Worm (Caenorhabditis elegans): ENCODE data around the gene tbx-31.
"Not testable (repeated sequence)": the region's sequence is repeated elsewhere in the genome, so short reads cannot be mapped to it uniquely, and the experiment has no call there.

tbx-31 gene

DNA sequence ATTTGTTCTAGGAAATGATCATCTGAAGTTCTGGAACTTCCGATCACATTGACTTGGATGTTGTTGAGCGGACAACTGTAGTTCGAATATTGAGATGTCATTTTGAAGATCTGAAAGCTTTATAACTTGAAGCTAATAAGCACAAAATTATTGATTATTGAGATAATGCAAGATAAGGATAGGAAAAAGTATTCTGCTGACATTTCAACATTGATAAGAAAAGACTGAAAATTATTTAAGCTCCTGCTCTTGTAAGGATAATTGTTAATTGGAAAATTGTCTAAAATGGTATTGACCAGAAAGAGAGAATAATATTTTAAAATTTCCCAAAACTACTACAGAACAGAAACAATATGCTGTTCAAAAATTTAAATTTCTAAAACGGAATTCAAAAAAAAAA, at the start of gene tbx-31:
Gene tbx-31 (minus strand): TSS at position 101 of the 400 bp plus-strand sequence.
- TF ChIP-seq dao-5 (tag; optimal IDR thresholded peaks at IDR 0.05) (no peak), him-1 (tag; optimal IDR thresholded peaks at IDR 0.05) (no peak), W03F9.2 (tag; optimal IDR thresholded peaks at IDR 0.05) (no peak)

DNA sequence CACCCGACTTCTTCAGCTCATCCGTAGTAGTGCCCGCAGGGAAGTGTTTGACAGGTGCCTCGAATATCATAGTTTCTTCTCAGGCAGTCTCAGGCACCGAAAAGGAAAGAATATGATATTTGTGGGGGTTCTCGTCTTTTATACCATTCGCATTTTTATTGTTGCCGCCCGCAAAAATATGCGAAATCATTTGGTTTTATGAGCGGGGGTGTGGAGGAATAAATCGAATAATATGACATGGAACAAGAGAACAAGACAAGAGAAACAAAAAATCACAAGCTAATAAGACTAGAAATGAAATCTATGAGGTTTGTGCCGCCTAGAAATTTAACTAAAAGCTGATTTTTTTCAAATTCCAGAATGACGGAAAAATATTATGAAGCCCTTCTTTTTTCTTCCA, 46.4 kb upstream of the tbx-31 start, which contains the start of gene F07G6.8:
Gene F07G6.8 (minus strand): TSS at position 101 of the 400 bp plus-strand sequence.
- TF ChIP-seq W03F9.2 (tag; optimal IDR thresholded peaks at IDR 0.05) = no peak
- TF ChIP-seq him-1 (tag; optimal IDR thresholded peaks at IDR 0.05) = no peak
- TF ChIP-seq dao-5 (tag; optimal IDR thresholded peaks at IDR 0.05) = no peak

DNA sequence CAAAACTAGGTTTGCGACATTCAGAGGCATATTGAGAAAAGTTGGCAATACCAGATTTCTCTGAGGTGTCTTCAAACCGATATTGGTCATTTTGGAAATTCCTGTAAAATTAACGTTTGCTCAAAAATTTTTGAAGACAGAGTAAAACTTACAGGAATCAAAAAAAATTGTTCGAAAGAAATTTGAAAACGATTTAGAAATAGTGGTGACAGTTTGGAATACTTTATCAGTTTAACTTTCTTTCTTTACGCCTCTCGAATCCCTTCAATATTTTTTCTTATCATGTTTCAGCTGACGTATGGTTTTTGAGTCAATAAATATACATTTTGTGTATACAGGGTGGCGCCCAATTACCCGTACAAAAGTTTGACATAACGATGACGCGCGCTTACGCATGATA, 44.5 kb upstream of the tbx-31 start, which contains the start of gene fbxa-53:
Gene fbxa-53 (minus strand): TSS at position 101 of the 400 bp plus-strand sequence.
- TF ChIP-seq dao-5 (tag; optimal IDR thresholded peaks at IDR 0.05) = no peak
- no peak for TF ChIP-seq him-1 (tag; optimal IDR thresholded peaks at IDR 0.05)
- TF ChIP-seq W03F9.2 (tag; optimal IDR thresholded peaks at IDR 0.05) = no peak

DNA sequence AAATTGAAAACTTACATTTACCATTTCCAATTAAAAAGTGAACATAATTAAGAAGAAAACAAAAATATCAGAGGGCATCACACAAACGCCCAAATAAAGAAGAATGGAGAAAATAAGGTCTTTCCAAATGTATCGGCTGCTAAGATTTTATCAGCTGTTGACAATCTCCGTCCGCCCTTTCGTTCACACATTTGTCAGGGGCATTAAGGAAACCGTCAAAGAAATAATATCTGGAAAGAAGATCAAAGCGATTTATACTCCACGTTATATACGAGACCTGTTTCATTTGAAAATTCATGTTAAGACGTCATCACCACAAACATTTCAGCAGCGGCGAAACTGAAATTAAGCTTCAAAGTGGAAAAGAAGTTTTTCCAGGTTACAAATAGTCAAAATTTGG, 38.6 kb upstream of the tbx-31 start, which contains the start of gene fbxa-52:
Gene fbxa-52 (minus strand): TSS at position 101 of the 400 bp plus-strand sequence.
- TF ChIP-seq him-1 (tag; optimal IDR thresholded peaks at IDR 0.05) (no peak), W03F9.2 (tag; optimal IDR thresholded peaks at IDR 0.05) (no peak), dao-5 (tag; optimal IDR thresholded peaks at IDR 0.05) (no peak)

ce11 chrX:1706538-1706937, 32.6 kb upstream of the tbx-31 start, which contains the start of gene F07G6.5:
TSS of gene F07G6.5 (minus strand) at chrX:1706638.
- no peak for TF ChIP-seq W03F9.2 (tag; optimal IDR thresholded peaks at IDR 0.05)
- no peak for TF ChIP-seq dao-5 (tag; optimal IDR thresholded peaks at IDR 0.05)
- no peak for TF ChIP-seq him-1 (tag; optimal IDR thresholded peaks at IDR 0.05)

ce11 chrX:1703840-1704239, 29.9 kb upstream of the tbx-31 start, which contains the start of gene C36C9.5:
TSS of gene C36C9.5 (minus strand) at chrX:1703940.
- TF ChIP-seq him-1 (tag; optimal IDR thresholded peaks at IDR 0.05) (no peak), dao-5 (tag; optimal IDR thresholded peaks at IDR 0.05) (no peak)

ce11 chrX:1703049-1703448, 29.1 kb upstream of the tbx-31 start:
- no peak for TF ChIP-seq dao-5 (tag; optimal IDR thresholded peaks at IDR 0.05)
- TF ChIP-seq W03F9.2 (tag; optimal IDR thresholded peaks at IDR 0.05) = no peak
- TF ChIP-seq him-1 (tag; optimal IDR thresholded peaks at IDR 0.05) = no peak

DNA sequence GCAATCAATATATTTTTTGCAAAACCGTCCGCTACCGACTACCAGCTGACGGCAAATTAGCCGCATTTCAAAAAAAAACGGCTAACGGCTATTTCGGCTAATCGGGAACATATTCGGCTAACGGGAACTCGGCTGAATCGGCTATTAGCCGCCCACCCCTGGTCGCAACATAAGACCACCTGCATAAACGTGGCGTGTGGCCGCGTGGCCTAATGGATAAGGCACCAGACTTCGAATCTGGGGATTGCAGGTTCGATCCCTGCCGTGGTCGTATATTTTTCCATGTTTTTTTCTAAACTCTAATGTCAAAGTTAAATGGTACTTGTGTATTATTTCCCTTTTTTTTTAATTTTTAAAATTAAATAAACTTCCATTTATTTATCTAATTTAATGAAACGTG, 24.5 kb upstream of the tbx-31 start:
- TF ChIP-seq dao-5 (tag; optimal IDR thresholded peaks at IDR 0.05) (no peak), W03F9.2 (tag; optimal IDR thresholded peaks at IDR 0.05) (no peak), him-1 (tag; optimal IDR thresholded peaks at IDR 0.05) (no peak)

ce11 chrX:1696879-1697278, 22.9 kb upstream of the tbx-31 start, which contains the start of gene C36C9.4:
TSS of gene C36C9.4 (minus strand) at chrX:1696979.
- TF ChIP-seq him-1, dao-5, W03F9.2 (tag; optimal IDR thresholded peaks at IDR 0.05): not testable (repeated sequence)

DNA sequence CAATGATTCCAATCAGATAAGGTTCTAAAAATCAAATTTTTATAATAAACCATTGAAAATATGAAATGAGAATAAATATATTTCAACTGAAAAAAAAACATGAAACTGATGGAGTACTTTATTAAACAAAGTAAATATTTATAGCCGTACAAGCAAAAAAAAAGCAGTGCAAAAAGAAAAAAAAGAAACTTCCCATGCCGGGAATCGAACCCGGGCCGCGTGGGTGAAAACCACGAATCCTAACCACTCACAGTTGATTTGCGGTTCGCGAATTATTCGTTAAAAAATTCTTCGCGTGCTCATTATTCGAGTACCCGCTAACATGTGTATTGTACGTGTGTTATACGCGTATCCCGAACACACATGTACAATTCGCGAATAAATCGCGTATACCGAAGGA, 16.9 kb upstream of the tbx-31 start, which contains the start of gene C36C9.6:
Gene C36C9.6 (minus strand): TSS at position 101 of the 400 bp plus-strand sequence.
- TF ChIP-seq W03F9.2, dao-5, him-1 (tag; optimal IDR thresholded peaks at IDR 0.05): not testable (repeated sequence)

DNA sequence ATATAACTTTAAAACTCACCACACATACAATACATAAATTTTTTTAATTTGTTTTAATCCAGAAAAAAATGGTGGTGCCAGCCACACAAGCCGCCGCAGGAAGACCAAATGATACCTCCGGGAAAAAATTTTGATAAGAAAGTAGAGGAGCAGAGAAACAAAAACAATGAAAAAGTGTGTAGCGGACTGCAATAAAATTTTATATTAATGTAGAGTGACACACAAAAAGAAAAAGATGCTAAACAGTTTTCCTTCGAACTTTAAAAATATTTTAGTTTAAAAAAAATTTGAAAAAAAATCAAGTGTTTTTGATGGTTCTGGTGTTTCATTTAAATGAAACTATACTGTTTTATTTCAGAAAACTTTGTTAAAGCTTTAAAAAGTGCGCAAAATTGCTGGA, 16.0 kb upstream of the tbx-31 start, which contains the start of gene C36C9.12:
Gene C36C9.12 (minus strand): TSS at position 101 of the 400 bp plus-strand sequence.
- TF ChIP-seq him-1, dao-5, W03F9.2 (tag; optimal IDR thresholded peaks at IDR 0.05): not testable (repeated sequence)

DNA sequence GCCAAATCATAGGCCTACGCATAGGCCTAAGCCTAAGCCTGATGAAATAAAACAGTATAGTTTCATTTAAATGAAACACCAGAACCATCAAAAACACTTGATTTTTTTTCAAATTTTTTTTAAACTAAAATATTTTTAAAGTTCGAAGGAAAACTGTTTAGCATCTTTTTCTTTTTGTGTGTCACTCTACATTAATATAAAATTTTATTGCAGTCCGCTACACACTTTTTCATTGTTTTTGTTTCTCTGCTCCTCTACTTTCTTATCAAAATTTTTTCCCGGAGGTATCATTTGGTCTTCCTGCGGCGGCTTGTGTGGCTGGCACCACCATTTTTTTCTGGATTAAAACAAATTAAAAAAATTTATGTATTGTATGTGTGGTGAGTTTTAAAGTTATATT, 13.1 kb upstream of the tbx-31 start, which contains the start of gene C36C9.11:
Gene C36C9.11 (plus strand): TSS at position 301 of the 400 bp plus-strand sequence.
- not testable (repeated sequence) for TF ChIP-seq dao-5, W03F9.2, him-1 (tag; optimal IDR thresholded peaks at IDR 0.05)

- TF ChIP-seq him-1 (tag; optimal IDR thresholded peaks at IDR 0.05) = no peak
- TF ChIP-seq W03F9.2 (tag; optimal IDR thresholded peaks at IDR 0.05) = no peak
- TF ChIP-seq dao-5 (tag; optimal IDR thresholded peaks at IDR 0.05) = no peak
Measured at ce11 chrX:1682558-1682957, 8.6 kb upstream of the tbx-31 start, which contains the start of gene meg-4. TSS of gene meg-4 (plus strand) at chrX:1682954.

- TF ChIP-seq dao-5 (tag; optimal IDR thresholded peaks at IDR 0.05) = no peak
- TF ChIP-seq him-1 (tag; optimal IDR thresholded peaks at IDR 0.05) = no peak
- no peak for TF ChIP-seq W03F9.2 (tag; optimal IDR thresholded peaks at IDR 0.05)
Measured at ce11 chrX:1678021-1678420, 4.1 kb upstream of the tbx-31 start, which contains the start of gene fbxa-170. TSS of gene fbxa-170 (minus strand) at chrX:1678121.

All from whole organism, L4/young adult.